Fruit fly (Drosophila melanogaster) whole organism, embryonic: ENCODE data around the gene CG6912.
A peak's percentile ranks its signal among the peaks of the same experiment; 100 is the strongest.

Source experiments
- ATbp ChIP-seq: fragments of 200-800 bp; sonication (Bioruptor generic); optimal IDR thresholded peaks from 2 replicates; lab custom pipeline; 2017; ENCODE audit warnings: missing biosample characterization, mild to moderate bottlenecking, missing genetic modification characterization, missing genetic modification reagents
- Bdp1 ChIP-seq: fragments of 200-800 bp; sonication (Bioruptor generic); optimal IDR thresholded peaks from 3 replicates; lab custom pipeline; 2016; ENCODE audit warnings: missing biosample characterization, missing genetic modification characterization
- Blimp-1 ChIP-seq: fragments of 200-800 bp; sonication (Bioruptor generic); optimal IDR thresholded peaks from 3 replicates; lab custom pipeline; 2018; ENCODE audit warnings: missing biosample characterization, missing genetic modification characterization, mild to moderate bottlenecking, moderate library complexity, missing genetic modification reagents
- CG10267 ChIP-seq: fragments of 200-800 bp; sonication (Bioruptor generic); optimal IDR thresholded peaks from 2 replicates; lab custom pipeline; 2018; ENCODE audit warnings: missing biosample characterization, mild to moderate bottlenecking, missing genetic modification characterization, moderate library complexity
- CG10274 ChIP-seq: fragments of 200-800 bp; sonication (Bioruptor generic); optimal IDR thresholded peaks from 3 replicates; lab custom pipeline; 2017; ENCODE audit warnings: missing biosample characterization, mild to moderate bottlenecking, missing genetic modification characterization
- CG11695 ChIP-seq: fragments of 200-800 bp; sonication (Bioruptor generic); IDR thresholded peaks from 3 replicates; pipeline ENCODE4 v1.3.6; 2022; ENCODE audit warnings: missing biosample characterization, missing genetic modification characterization
- CG14667 ChIP-seq: fragments of 200-800 bp; sonication (Bioruptor generic); IDR thresholded peaks from 2 replicates; pipeline ENCODE4 v1.3.6; 2022; ENCODE audit warnings: missing biosample characterization, missing genetic modification characterization
- CG15011 ChIP-seq: fragments of 200-800 bp; sonication (Bioruptor generic); optimal IDR thresholded peaks from 3 replicates; lab custom pipeline; 2018; ENCODE audit warnings: missing biosample characterization, mild to moderate bottlenecking, missing genetic modification characterization
- CG16813 ChIP-seq: fragments of 200-800 bp; sonication (Bioruptor generic); IDR thresholded peaks from 3 replicates; pipeline ENCODE4 v1.3.6; 2022; ENCODE audit warnings: missing biosample characterization, missing genetic modification characterization; ENCODE audit not compliant: partially characterized antibody
- CG18011 ChIP-seq: fragments of 200-800 bp; sonication (Bioruptor generic); optimal IDR thresholded peaks from 2 replicates; lab custom pipeline; 2017; ENCODE audit warnings: missing biosample characterization, missing genetic modification characterization, mild to moderate bottlenecking, moderate library complexity, missing genotype
- CG18599 ChIP-seq: fragments of 200-800 bp; sonication (Bioruptor generic); optimal IDR thresholded peaks from 3 replicates; lab custom pipeline; 2017; ENCODE audit warnings: missing biosample characterization, missing genetic modification characterization, mild to moderate bottlenecking, moderate library complexity, missing genetic modification reagents
- CG2120 ChIP-seq: fragments of 200-800 bp; sonication (Bioruptor generic); optimal IDR thresholded peaks from 3 replicates; lab custom pipeline; 2016; ENCODE audit warnings: missing biosample characterization, missing genetic modification characterization
- CG30020 ChIP-seq: fragments of 200-800 bp; optimal IDR thresholded peaks from 2 replicates; lab custom pipeline; 2019; ENCODE audit warnings: missing biosample characterization, mild to moderate bottlenecking, missing genetic modification characterization, moderate library complexity
- CG31224 ChIP-seq: fragments of 200-800 bp; sonication (Bioruptor generic); IDR thresholded peaks from 2 replicates; pipeline ENCODE4 v1.3.6; 2022; ENCODE audit warnings: missing biosample characterization, missing genetic modification characterization
- CG32767 ChIP-seq: fragments of 200-800 bp; sonication (Bioruptor generic); IDR thresholded peaks from 2 replicates; pipeline ENCODE4 v1.3.6; 2022; ENCODE audit warnings: missing biosample characterization, missing genetic modification characterization
- CG43689 ChIP-seq: fragments of 200-800 bp; sonication (Bioruptor generic); IDR thresholded peaks from 2 replicates; pipeline ENCODE4 v1.3.6; 2022; ENCODE audit warnings: missing biosample characterization, missing genetic modification characterization
- CG4617 ChIP-seq: fragments of 200-800 bp; sonication (Bioruptor generic); optimal IDR thresholded peaks from 3 replicates; lab custom pipeline; 2016; ENCODE audit warnings: missing biosample characterization, missing genetic modification characterization, borderline replicate concordance
- CG6272 ChIP-seq: fragments of 200-800 bp; sonication (Bioruptor generic); IDR thresholded peaks from 2 replicates; pipeline ENCODE4 v1.3.6; 2022; ENCODE audit warnings: missing biosample characterization, missing genetic modification characterization
- CG7357 ChIP-seq: fragments of 200-800 bp; sonication (Bioruptor generic); IDR thresholded peaks from 3 replicates; pipeline ENCODE4 v1.3.6; 2022; ENCODE audit warnings: missing biosample characterization, missing genetic modification characterization
- CG7372 ChIP-seq: fragments of 200-800 bp; sonication (Bioruptor generic); IDR thresholded peaks from 2 replicates; pipeline ENCODE4 v1.3.6; 2022; ENCODE audit warnings: missing biosample characterization, missing genetic modification characterization
- CG7745 ChIP-seq: fragments of 200-800 bp; sonication (Bioruptor generic); optimal IDR thresholded peaks from 2 replicates; lab custom pipeline; 2018; ENCODE audit warnings: missing biosample characterization, mild to moderate bottlenecking, missing genetic modification characterization, moderate library complexity
- CG8281 ChIP-seq: fragments of 200-800 bp; sonication (Bioruptor generic); optimal IDR thresholded peaks from 2 replicates; lab custom pipeline; 2018; ENCODE audit warnings: missing biosample characterization, mild to moderate bottlenecking, missing genetic modification characterization, moderate library complexity
- CoRest ChIP-seq: fragments of 200-800 bp; sonication (Bioruptor generic); optimal IDR thresholded peaks from 3 replicates; lab custom pipeline; 2018; ENCODE audit warnings: missing biosample characterization, mild to moderate bottlenecking, missing genetic modification characterization, moderate library complexity
- Deaf1 ChIP-seq: fragments of 200-800 bp; optimal IDR thresholded peaks from 3 replicates; lab custom pipeline; 2019; ENCODE audit warnings: missing biosample characterization, mild to moderate bottlenecking, missing genetic modification characterization, moderate library complexity
- Dll ChIP-seq: fragments of 200-800 bp; sonication (Bioruptor generic); IDR thresholded peaks from 4 replicates; pipeline ENCODE4 v1.3.6; 2022; ENCODE audit warnings: missing biosample characterization, missing genetic modification characterization; ENCODE audit not compliant: partially characterized antibody
- Hey ChIP-seq: fragments of 200-800 bp; sonication (Bioruptor generic); optimal IDR thresholded peaks from 3 replicates; lab custom pipeline; 2018; ENCODE audit warnings: missing biosample characterization, mild to moderate bottlenecking, missing genetic modification characterization
- Hr51 ChIP-seq, 2 experiments: fragments of 200-800 bp; sonication (Bioruptor generic); optimal IDR thresholded peaks; 2 replicates in 1 of 2; 3 replicates in 1 of 2; lab custom pipeline; 2016 to 2018; ENCODE audit warnings: missing biosample characterization in 2 of 2, missing genetic modification characterization in 2 of 2, mild to moderate bottlenecking in 1 of 2, moderate library complexity in 1 of 2
- Med ChIP-seq: fragments of 200-800 bp; sonication (Bioruptor generic); peaks from one replicate; lab custom pipeline; 2016; ENCODE audit warnings: missing biosample characterization, missing genetic modification characterization, mild to moderate bottlenecking, inconsistent platforms, moderate library complexity
- Myb ChIP-seq: fragments of 200-800 bp; sonication (Bioruptor generic); optimal IDR thresholded peaks from 2 replicates; lab custom pipeline; 2016; ENCODE audit warnings: missing biosample characterization, missing genetic modification characterization
- Oli ChIP-seq: fragments of 200-800 bp; sonication (Bioruptor generic); optimal IDR thresholded peaks from 2 replicates; lab custom pipeline; 2018; ENCODE audit warnings: missing biosample characterization, mild to moderate bottlenecking, missing genetic modification characterization, moderate library complexity
- ase ChIP-seq: fragments of 200-800 bp; sonication (Bioruptor generic); IDR thresholded peaks from 3 replicates; pipeline ENCODE4 v1.3.6; 2022; ENCODE audit warnings: missing biosample characterization, missing genetic modification characterization
- ato ChIP-seq: fragments of 200-800 bp; sonication (Bioruptor generic); IDR thresholded peaks from 2 replicates; pipeline ENCODE4 v1.3.6; 2022; ENCODE audit warnings: missing biosample characterization, missing genetic modification characterization; ENCODE audit not compliant: partially characterized antibody
- bcd ChIP-seq: fragments of 200-800 bp; sonication (Bioruptor generic); optimal IDR thresholded peaks from 2 replicates; lab custom pipeline; 2017; ENCODE audit warnings: missing biosample characterization, mild to moderate bottlenecking, missing genetic modification characterization
- ci ChIP-seq: fragments of 200-800 bp; sonication (Bioruptor generic); IDR thresholded peaks from 3 replicates; pipeline ENCODE4 v1.3.6; 2022; ENCODE audit warnings: missing biosample characterization, missing genetic modification characterization
- dan ChIP-seq: fragments of 200-800 bp; sonication (Bioruptor generic); IDR thresholded peaks from 2 replicates; pipeline ENCODE4 v1.3.6; 2022; ENCODE audit warnings: missing biosample characterization, missing genetic modification characterization
- gce ChIP-seq: fragments of 200-800 bp; sonication (Bioruptor generic); IDR thresholded peaks from 3 replicates; pipeline ENCODE4 v1.3.6; 2022; ENCODE audit warnings: missing biosample characterization, missing genetic modification characterization
- ind ChIP-seq: fragments of 200-800 bp; sonication (Bioruptor generic); optimal IDR thresholded peaks from 3 replicates; lab custom pipeline; 2016; ENCODE audit warnings: missing biosample characterization, missing genetic modification characterization
- nerfin-1 ChIP-seq: fragments of 200-800 bp; sonication (Bioruptor generic); optimal IDR thresholded peaks from 3 replicates; lab custom pipeline; 2019; ENCODE audit warnings: missing biosample characterization, mild to moderate bottlenecking, missing genetic modification characterization, moderate library complexity
- nmo ChIP-seq: fragments of 200-800 bp; sonication (Bioruptor generic); optimal IDR thresholded peaks from 2 replicates; lab custom pipeline; 2018; ENCODE audit warnings: missing biosample characterization, mild to moderate bottlenecking, missing genetic modification characterization, moderate library complexity
- pan ChIP-seq, 4 experiments: fragments of >200 bp in 3 of 4; fragments of 200-800 bp in 1 of 4; sonication (Bioruptor generic) in 1 of 4; optimal IDR thresholded peaks in 3 of 4; IDR thresholded peaks in 1 of 4; 2 replicates each; pipeline versions ENCODE4 v1.3.6 to Lab custom; 2017 to 2022; ENCODE audit warnings: missing biosample characterization in 2 of 4, missing genetic modification characterization in 2 of 4, mixed read lengths in 1 of 4
- peb ChIP-seq: fragments of 200-800 bp; sonication (Bioruptor generic); IDR thresholded peaks from 2 replicates; pipeline ENCODE4 v1.3.6; 2022; ENCODE audit warnings: missing biosample characterization, missing genetic modification characterization
- pum ChIP-seq: fragments of 200-800 bp; sonication (Bioruptor generic); optimal IDR thresholded peaks from 2 replicates; lab custom pipeline; 2016; ENCODE audit warnings: missing biosample characterization, missing genetic modification characterization
- sisA ChIP-seq: fragments of 200-800 bp; sonication (Bioruptor generic); IDR thresholded peaks from 2 replicates; pipeline ENCODE4 v1.3.6; 2022; ENCODE audit warnings: missing biosample characterization, missing genetic modification characterization
- tgo ChIP-seq: fragments of 200-800 bp; sonication (Bioruptor generic); IDR thresholded peaks from 3 replicates; pipeline ENCODE4 v1.3.6; 2022; ENCODE audit warnings: missing biosample characterization, missing genetic modification characterization
- tin ChIP-seq: fragments of 200-800 bp; sonication (Bioruptor generic); optimal IDR thresholded peaks from 3 replicates; lab custom pipeline; 2016; ENCODE audit warnings: missing biosample characterization, missing genetic modification characterization
- ttk ChIP-seq: fragments of 200-800 bp; sonication (Bioruptor generic); IDR thresholded peaks from 2 replicates; pipeline ENCODE4 v2.1.2; 2022; ENCODE audit warnings: missing biosample characterization, missing genetic modification characterization
- wdn ChIP-seq: fragments of 200-800 bp; sonication (Bioruptor generic); IDR thresholded peaks from 2 replicates; pipeline ENCODE4 v1.3.6; 2022; ENCODE audit warnings: missing biosample characterization, missing genetic modification characterization

The CG6912 gene

dm6 chr3R:15149772-15150512 lies 13.1 kb upstream of the CG6912 start, which contains the start of gene Gyc88E (continued):
- TF ChIP-seq CG4617 (GFP tag; lab: Kevin White, UChicago): no peak
- TF ChIP-seq Bdp1 (GFP tag; lab: Kevin White, UChicago): no peak
- 0 out of 3 replicates have a peak, but pooled peaks have one; percentile 28 for TF ChIP-seq gce (GFP tag; lab: Robert Waterston, UW)
- TF ChIP-seq tin (GFP tag; lab: Kevin White, UChicago): no peak
- TF ChIP-seq pan (optimal IDR thresholded peaks at IDR 0.05; lab: Kevin White, UChicago): no peak
- TF ChIP-seq pan (GFP tag; optimal IDR thresholded peaks at IDR 0.05 in 1 of 2, IDR thresholded peaks at IDR 0.05 in 1 of 2): peak in 1 of 2 experiments; percentile 83
- TF ChIP-seq peb: no peak
- TF ChIP-seq ase (GFP tag; lab: Robert Waterston, UW): 0 out of 3 replicates have a peak, but pooled peaks have one; percentile 42
- TF ChIP-seq Myb (GFP tag; lab: Kevin White, UChicago): no peak
- TF ChIP-seq CG31224 (GFP tag; lab: Robert Waterston, UW): 0 out of 2 replicates have a peak, but pooled peaks have one; percentile 9
- TF ChIP-seq CG30020 (tag; lab: Kevin White, UChicago): no peak
- no peak for TF ChIP-seq bcd (GFP tag; lab: Kevin White, UChicago)
- no peak for TF ChIP-seq CG43689
- TF ChIP-seq pum: no peak
- TF ChIP-seq tgo: peak; percentile 68; the same call in 2 of the 3 replicates
- TF ChIP-seq wdn (GFP tag; lab: Robert Waterston, UW): peak; percentile 42; the same call in 1 of the 2 replicates
- peak; percentile 41 for TF ChIP-seq CG18599 (GFP tag; lab: Kevin White, UChicago)
- no peak for TF ChIP-seq CG2120 (GFP tag; lab: Kevin White, UChicago)
- no peak for TF ChIP-seq CG32767 (GFP tag; lab: Robert Waterston, UW)
- no peak for TF ChIP-seq Blimp-1
- TF ChIP-seq sisA (GFP tag; lab: Robert Waterston, UW): 0 out of 2 replicates have a peak, but pooled peaks have one; percentile 15
- no peak for TF ChIP-seq CG18011 (GFP tag; lab: Kevin White, UChicago)
- TF ChIP-seq nerfin-1 (tag; lab: Kevin White, UChicago): no peak
- no peak for TF ChIP-seq Oli (tag; lab: Kevin White, UChicago)
- peak; percentile 45 for TF ChIP-seq Med
- no peak for TF ChIP-seq ato (GFP tag; lab: Robert Waterston, UW)
- TF ChIP-seq ind (GFP tag; lab: Kevin White, UChicago): peak; percentile 33
- TF ChIP-seq CG7357: peak; percentile 48; the same call in 1 of the 3 replicates
- TF ChIP-seq CG11695: peak; percentile 69; the same call in 2 of the 3 replicates
- TF ChIP-seq CG7372 (GFP tag; lab: Robert Waterston, UW): peak; percentile 54
- TF ChIP-seq Dll (GFP tag; lab: Robert Waterston, UW): no peak
- TF ChIP-seq nmo (GFP tag; lab: Kevin White, UChicago): no peak
- TF ChIP-seq ttk: peak; percentile 43; the same call in 1 of the 2 replicates
- TF ChIP-seq CG7745: no peak
- no peak for TF ChIP-seq dan (GFP tag; lab: Robert Waterston, UW)
- no peak for TF ChIP-seq CG15011 (GFP tag; lab: Kevin White, UChicago)
- TF ChIP-seq Deaf1 (tag; lab: Kevin White, UChicago): peak; percentile 44
- TF ChIP-seq CG8281 (tag; lab: Kevin White, UChicago): no peak
- TF ChIP-seq CG16813 (GFP tag; lab: Robert Waterston, UW): no peak
- TF ChIP-seq CG6272 (GFP tag; lab: Robert Waterston, UW): peak; percentile 42
- TF ChIP-seq CG14667: peak; percentile 53; the same call in 1 of the 2 replicates
- TF ChIP-seq Hey (tag; lab: Kevin White, UChicago): no peak
- TF ChIP-seq ci: no peak
- no peak for TF ChIP-seq Hr51 (GFP tag; optimal IDR thresholded peaks at IDR 0.05; lab: Kevin White, UChicago)
- TF ChIP-seq CG10267: no peak
- TF ChIP-seq CG10274: no peak
- no peak for TF ChIP-seq ATbp (GFP tag; lab: Kevin White, UChicago)
- TF ChIP-seq CoRest (tag; lab: Kevin White, UChicago): no peak
